Worm (Caenorhabditis elegans) whole organism, midembryonic: ENCODE measurements around the gene C04G6.4.

Source experiments
- T22C8.4 ChIP-seq: fragments of 200-800 bp; sonication (Bioruptor generic); IDR thresholded peaks from 2 replicates; pipeline ENCODE4 v1.3.6; 2022; ENCODE audit warnings: missing genetic modification characterization, missing compliant biosample characterization
- flt-1 ChIP-seq: fragments of 200-800 bp; sonication (Bioruptor generic); IDR thresholded peaks from 2 replicates; pipeline ENCODE4 v1.3.6; 2022; ENCODE audit warnings: missing genetic modification characterization, missing compliant biosample characterization
- tab-1 ChIP-seq: fragments of 200-800 bp; sonication (Bioruptor generic); IDR thresholded peaks from 2 replicates; pipeline ENCODE4 v1.3.6; 2022; ENCODE audit warnings: missing genetic modification characterization, missing compliant biosample characterization
- ztf-29 ChIP-seq: fragments of 200-800 bp; sonication (Bioruptor generic); IDR thresholded peaks from 2 replicates; pipeline ENCODE4 v1.3.6; 2022; ENCODE audit warnings: missing genetic modification reagents, missing genetic modification characterization, missing compliant biosample characterization

DNA sequence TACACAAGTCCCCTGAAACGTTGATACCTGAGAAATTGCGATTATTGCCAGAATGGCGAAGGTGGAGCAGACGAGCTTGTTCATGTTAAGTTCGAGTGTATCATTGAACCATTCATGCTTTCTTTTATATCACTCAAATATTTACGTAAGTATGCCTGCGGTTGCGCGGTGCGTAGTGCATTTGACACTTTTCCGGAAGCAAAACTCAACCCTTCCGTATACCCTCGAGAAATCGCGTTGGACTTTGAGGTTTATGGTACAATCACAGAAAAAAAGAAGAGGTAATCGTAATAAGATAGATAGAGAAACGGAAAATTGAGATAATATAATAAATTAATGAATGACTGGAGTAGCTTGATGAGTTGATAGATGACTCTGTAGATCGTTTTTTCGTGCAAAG lies 13.7 kb downstream of the C04G6.4 start, which contains the start of gene idpb-2:
- no peak for TF ChIP-seq ztf-29 (GFP tag; lab: Robert Waterston, UW)
- TF ChIP-seq flt-1: no peak
- TF ChIP-seq T22C8.4 (GFP tag; lab: Robert Waterston, UW): no peak
- TF ChIP-seq tab-1 (GFP tag; lab: Robert Waterston, UW): no peak
